Worm (Caenorhabditis elegans): Measurements from ENCODE around the gene F59D12.2.

F59D12.2 gene

ce11 chrX:15630790-15631204 lies 44.7 kb downstream of the F59D12.2 start (continued):
- no peak for TF ChIP-seq daf-8 (GFP tag; IDR thresholded peaks at IDR 0.05)
- TF ChIP-seq F26F4.8 (GFP tag; conservative IDR thresholded peaks at IDR 0.05): no peak
- no peak for TF ChIP-seq ces-1 (GFP tag; optimal IDR thresholded peaks at IDR 0.05)
- peak; percentile 54 for TF ChIP-seq hlh-30 (tag; optimal IDR thresholded peaks at IDR 0.05; ENCODE audit: insufficient read depth)
- peak; percentile 22 for TF ChIP-seq hlh-11 (tag; optimal IDR thresholded peaks at IDR 0.05)
- no peak for TF ChIP-seq D1046.2 (GFP tag; IDR thresholded peaks at IDR 0.05)
- TF ChIP-seq lin-39 (tag; optimal IDR thresholded peaks at IDR 0.05): no peak
- TF ChIP-seq lin-29 (GFP tag; IDR thresholded peaks at IDR 0.05): no peak

- no peak for TF ChIP-seq nhr-28 (tag; optimal IDR thresholded peaks at IDR 0.05)
- TF ChIP-seq madf-5 (GFP tag; IDR thresholded peaks at IDR 0.05): no peak
- TF ChIP-seq ZK546.5 (tag; optimal IDR thresholded peaks at IDR 0.05): no peak
- no peak for TF ChIP-seq T26A8.4 (GFP tag; IDR thresholded peaks at IDR 0.05)
- no peak for TF ChIP-seq daf-12 (tag; optimal IDR thresholded peaks at IDR 0.05)
- no peak for TF ChIP-seq duxl-1 (tag; optimal IDR thresholded peaks at IDR 0.05; ENCODE audit: poor library complexity)
- no peak for TF ChIP-seq lin-15B (tag; optimal IDR thresholded peaks at IDR 0.05)
- TF ChIP-seq F37D6.2 (tag; optimal IDR thresholded peaks at IDR 0.05): no peak
- TF ChIP-seq mxl-2 (GFP tag; conservative IDR thresholded peaks at IDR 0.05): no peak
- no peak for TF ChIP-seq F49E8.2 (tag; optimal IDR thresholded peaks at IDR 0.05; ENCODE audit: borderline replicate concordance)
- TF ChIP-seq pha-4 (GFP tag; IDR thresholded peaks at IDR 0.05): no peak
- no peak for TF ChIP-seq pha-4 (tag; optimal IDR thresholded peaks at IDR 0.05)
- no peak for TF ChIP-seq ceh-82 (tag; optimal IDR thresholded peaks at IDR 0.05)
- no peak for TF ChIP-seq nhr-10 (tag; optimal IDR thresholded peaks at IDR 0.05)
- TF ChIP-seq rbr-2 (tag; optimal IDR thresholded peaks at IDR 0.05): no peak
Measured at ce11 chrX:15630340-15630739, 45.2 kb downstream of the F59D12.2 start, which contains the start of gene K09E9.4. Gene K09E9.4, minus strand, starts transcription at chrX:15630440.

ce11 chrX:15629615-15630014 lies 45.9 kb downstream of the F59D12.2 start:
- TF ChIP-seq mes-2 (tag; optimal IDR thresholded peaks at IDR 0.05; ENCODE audit: poor library complexity, severe bottlenecking) (peak; percentile 8), dmd-6 (GFP tag; IDR thresholded peaks at IDR 0.05) (peak; percentile 57), tra-1 (GFP tag; IDR thresholded peaks at IDR 0.05) (no peak), dmd-9 (GFP tag; IDR thresholded peaks at IDR 0.05) (no peak), set-16 (GFP tag; IDR thresholded peaks at IDR 0.05) (no peak), nhr-6 (tag; optimal IDR thresholded peaks at IDR 0.05) (no peak), ztf-7 (tag; optimal IDR thresholded peaks at IDR 0.05) (no peak), lin-39 (tag; optimal IDR thresholded peaks at IDR 0.05) (no peak), arid-1 (GFP tag; conservative IDR thresholded peaks at IDR 0.05) (no peak), ctbp-1 (GFP tag; IDR thresholded peaks at IDR 0.05) (0 out of 2 replicates have a peak, but pooled peaks have one; percentile 12), nhr-28 (tag; optimal IDR thresholded peaks at IDR 0.05) (peak; percentile 58), Y5F2A.4 (GFP tag; optimal IDR thresholded peaks at IDR 0.05) (no peak), hlh-11 (tag; optimal IDR thresholded peaks at IDR 0.05) (peak; percentile 32), dve-1 (tag; optimal IDR thresholded peaks at IDR 0.05; ENCODE audit: insufficient read depth) (peak; percentile 23), mep-1 (tag; optimal IDR thresholded peaks at IDR 0.05) (no peak), daf-16 (GFP tag; optimal IDR thresholded peaks at IDR 0.05) (no peak), daf-16 (tag; optimal IDR thresholded peaks at IDR 0.05) (peak; percentile 39)

- TF ChIP-seq lin-15B (tag; optimal IDR thresholded peaks at IDR 0.05) (no peak), nhr-28 (tag; optimal IDR thresholded peaks at IDR 0.05) (no peak), aha-1 (tag) (peak; percentile 95), Y105C5A.15 (GFP tag; IDR thresholded peaks at IDR 0.05) (no peak)
Measured at ce11 chrX:15628945-15629344, 46.6 kb downstream of the F59D12.2 start.
